Fruit fly (Drosophila melanogaster) whole organism, adult: ENCODE data around the gene CG31183.
"Not testable (repeated sequence)": the region's sequence is repeated elsewhere in the genome, so short reads cannot be mapped to it uniquely, and the experiment has no call there.

ENCODE experiments used
- CG11617 ChIP-seq: fragments of 200-800 bp; sonication (Bioruptor generic); optimal IDR thresholded peaks from 2 replicates; lab custom pipeline; 2017; ENCODE audit warnings: mild to moderate bottlenecking, missing biosample characterization, missing genetic modification reagents, missing genetic modification characterization
- CG12768 ChIP-seq: fragments of 200-800 bp; sonication (Bioruptor generic); optimal IDR thresholded peaks from 2 replicates; lab custom pipeline; 2017; ENCODE audit warnings: missing biosample characterization, missing genetic modification characterization, mild to moderate bottlenecking, moderate library complexity, missing genetic modification reagents
- CG1620 ChIP-seq: fragments of 200-800 bp; sonication (Bioruptor generic); optimal IDR thresholded peaks from 2 replicates; lab custom pipeline; 2016; ENCODE audit warnings: missing biosample characterization, missing genetic modification characterization
- CG5204 ChIP-seq: fragments of 200-800 bp; sonication (Bioruptor generic); optimal IDR thresholded peaks from 2 replicates; lab custom pipeline; 2016; ENCODE audit warnings: missing biosample characterization, missing genetic modification characterization
- CG7045 ChIP-seq: fragments of 200-800 bp; sonication (Bioruptor generic); optimal IDR thresholded peaks from 2 replicates; lab custom pipeline; 2017; ENCODE audit warnings: missing biosample characterization, mild to moderate bottlenecking, missing genetic modification characterization
- Clk ChIP-seq: fragments of 200-800 bp; sonication (Bioruptor generic); optimal IDR thresholded peaks from 2 replicates; lab custom pipeline; 2017; ENCODE audit warnings: missing biosample characterization, missing genetic modification characterization
- Crg-1 ChIP-seq: fragments of 200-800 bp; sonication (Bioruptor generic); optimal IDR thresholded peaks from 2 replicates; lab custom pipeline; 2016; ENCODE audit warnings: missing biosample characterization, missing genetic modification characterization
- Mnt ChIP-seq: fragments of 200-800 bp; sonication (Bioruptor generic); optimal IDR thresholded peaks from 2 replicates; lab custom pipeline; 2016; ENCODE audit warnings: missing biosample characterization, mild to moderate bottlenecking, missing genetic modification characterization
- kay ChIP-seq: fragments of 200-800 bp; sonication (Bioruptor generic); peaks from one replicate; lab custom pipeline; 2016; ENCODE audit warnings: missing biosample characterization, missing genetic modification characterization, borderline replicate concordance
- ovo ChIP-seq: fragments of 200-800 bp; sonication (Bioruptor generic); optimal IDR thresholded peaks from 2 replicates; lab custom pipeline; 2016; ENCODE audit warnings: missing biosample characterization, missing genetic modification characterization
- tj ChIP-seq: fragments of 200-800 bp; sonication (Bioruptor generic); optimal IDR thresholded peaks from 3 replicates; lab custom pipeline; 2017; ENCODE audit warnings: missing biosample characterization, mild to moderate bottlenecking, missing genetic modification characterization, moderate library complexity
- toe ChIP-seq: fragments of 200-800 bp; sonication (Bioruptor generic); optimal IDR thresholded peaks from 2 replicates; lab custom pipeline; 2016; ENCODE audit warnings: missing biosample characterization, missing genetic modification characterization

DNA sequence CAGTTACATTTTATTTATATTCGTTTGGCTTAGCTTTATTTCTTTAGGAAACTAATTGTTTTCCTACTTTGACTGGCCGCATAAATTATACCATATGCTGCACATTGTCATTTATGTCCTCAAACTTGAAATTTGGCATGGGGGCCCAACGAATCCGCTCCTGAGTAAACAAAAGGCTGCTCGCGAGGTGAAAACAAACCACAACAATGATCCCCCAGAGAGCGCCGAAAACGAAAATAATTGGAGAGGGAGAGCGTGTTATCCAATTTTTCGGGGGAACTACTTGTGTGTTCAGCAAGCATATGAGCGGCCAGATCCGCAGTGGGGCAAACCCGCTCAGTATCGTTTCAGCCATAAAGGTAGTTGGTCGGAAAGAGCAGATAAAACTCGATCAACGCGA, 32.4 kb upstream of the CG31183 start, which contains the start of gene EndoU:
- TF ChIP-seq CG7045 (GFP tag; lab: Kevin White, UChicago); CG5204; toe (GFP tag; lab: Kevin White, UChicago); kay; Clk (GFP tag; lab: Kevin White, UChicago); Mnt; tj; CG11617; CG12768 (GFP tag; lab: Kevin White, UChicago); ovo; CG1620 (GFP tag; lab: Kevin White, UChicago); Crg-1 (GFP tag; lab: Kevin White, UChicago): not testable (repeated sequence)
